Fruit fly (Drosophila melanogaster): ENCODE data around the gene Drsl6.
A peak's percentile ranks its signal among the peaks of the same experiment; 100 is the strongest.

The Drsl6 gene

DNA sequence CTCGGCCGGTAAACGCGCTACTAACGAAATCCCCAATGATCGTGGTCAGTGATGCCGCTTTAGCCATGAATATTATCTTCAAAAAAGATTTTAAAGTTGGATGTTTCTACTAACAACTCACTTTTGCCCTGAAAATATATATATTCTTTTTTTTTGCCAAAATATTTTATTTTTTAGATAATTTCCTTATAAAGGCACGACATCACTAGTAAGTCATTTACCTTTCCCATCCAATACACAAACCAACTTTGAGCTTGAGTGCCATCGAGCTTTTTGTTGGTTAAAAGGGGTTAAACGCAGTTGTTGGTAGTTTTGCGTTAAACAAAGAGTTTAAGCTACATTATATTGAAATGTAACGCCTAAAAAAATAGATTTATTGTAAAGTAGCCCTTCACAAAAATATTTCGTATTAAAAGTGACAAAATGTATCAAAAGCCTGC is 33.1 kb downstream of the Drsl6 start, which contains the start of gene CG14968 (continued):
- TF ChIP-seq pho (GFP tag; optimal IDR thresholded peaks at IDR 0.05) (peak; percentile 78), CG3838 (GFP tag; optimal IDR thresholded peaks at IDR 0.05) (peak; percentile 66), Drgx (GFP tag; IDR thresholded peaks at IDR 0.05) (peak; percentile 95), CG4820 (GFP tag; optimal IDR thresholded peaks at IDR 0.05) (peak; percentile 85), ham (GFP tag; IDR thresholded peaks at IDR 0.05) (peak; percentile 81), Nf-YC (tag; optimal IDR thresholded peaks at IDR 0.05) (peak; percentile 69), CG14050 (GFP tag; IDR thresholded peaks at IDR 0.05) (peak; percentile 97), psq (GFP tag; optimal IDR thresholded peaks at IDR 0.05) (peak; percentile 76), eve (GFP tag; optimal IDR thresholded peaks at IDR 0.05) (peak in 1 of 2 experiments; percentile 86), CG14014 (GFP tag; IDR thresholded peaks at IDR 0.05) (peak; percentile 97), CG14860 (GFP tag; IDR thresholded peaks at IDR 0.05; ENCODE audit: partially characterized antibody) (no peak), CG11247 (GFP tag; IDR thresholded peaks at IDR 0.05) (peak; percentile 97), tup (GFP tag; optimal IDR thresholded peaks at IDR 0.05) (peak; percentile 87), CG30020 (tag; optimal IDR thresholded peaks at IDR 0.05) (peak; percentile 49), CG31224 (GFP tag; IDR thresholded peaks at IDR 0.05) (peak; percentile 93), CG8924 (tag; optimal IDR thresholded peaks at IDR 0.05) (peak; percentile 95), CG17612 (GFP tag; IDR thresholded peaks at IDR 0.05) (peak; percentile 87), lov (optimal IDR thresholded peaks at IDR 0.05) (no peak), lov (GFP tag; IDR thresholded peaks at IDR 0.05) (peak; percentile 93), Trl (optimal IDR thresholded peaks at IDR 0.05) (no peak), Trl (GFP tag; optimal IDR thresholded peaks at IDR 0.05) (peak; percentile 65), CG18011 (GFP tag; optimal IDR thresholded peaks at IDR 0.05) (peak; percentile 83), Ets65A (GFP tag) (peak; percentile 92), nom (GFP tag; optimal IDR thresholded peaks at IDR 0.05) (peak; percentile 59), CG7556 (GFP tag; optimal IDR thresholded peaks at IDR 0.05) (peak; percentile 86), fd96Cb (tag; optimal IDR thresholded peaks at IDR 0.05) (peak; percentile 94), CG17359 (tag; optimal IDR thresholded peaks at IDR 0.05) (peak; percentile 98), CG18619 (GFP tag; optimal IDR thresholded peaks at IDR 0.05) (peak; percentile 91), Lim3 (GFP tag; IDR thresholded peaks at IDR 0.05) (peak; percentile 83), CG7357 (GFP tag; IDR thresholded peaks at IDR 0.05) (peak; percentile 86), tx (GFP tag; optimal IDR thresholded peaks at IDR 0.05) (peak; percentile 48), zfh2 (GFP tag; optimal IDR thresholded peaks at IDR 0.05) (peak; percentile 75), pan (optimal IDR thresholded peaks at IDR 0.05) (no peak), pan (GFP tag; optimal IDR thresholded peaks at IDR 0.05 in 1 of 2, IDR thresholded peaks at IDR 0.05 in 1 of 2) (peak in 1 of 2 experiments; percentile 98), CG32772 (GFP tag; IDR thresholded peaks at IDR 0.05) (peak; percentile 95), CG10959 (GFP tag; IDR thresholded peaks at IDR 0.05) (peak; percentile 78), toy (GFP tag; IDR thresholded peaks at IDR 0.05) (peak; percentile 90), zfh1 (GFP tag; IDR thresholded peaks at IDR 0.05) (peak; percentile 98), peb (GFP tag; IDR thresholded peaks at IDR 0.05) (peak; percentile 91), schlank (tag; optimal IDR thresholded peaks at IDR 0.05) (peak; percentile 70), ttk (GFP tag; IDR thresholded peaks at IDR 0.05) (peak; percentile 96), ro (GFP tag; IDR thresholded peaks at IDR 0.05) (peak; percentile 86), btn (GFP tag; optimal IDR thresholded peaks at IDR 0.05) (peak; percentile 38), NfI (GFP tag; optimal IDR thresholded peaks at IDR 0.05) (peak; percentile 94), CG5180 (GFP tag; optimal IDR thresholded peaks at IDR 0.05) (peak; percentile 80), CG2889 (GFP tag; IDR thresholded peaks at IDR 0.05) (peak; percentile 93), slp2 (GFP tag; optimal IDR thresholded peaks at IDR 0.05) (peak; percentile 70), CG13123 (GFP tag; optimal IDR thresholded peaks at IDR 0.05) (peak; percentile 85), ssp (GFP tag; IDR thresholded peaks at IDR 0.05) (peak; percentile 85), unpg (GFP tag; optimal IDR thresholded peaks at IDR 0.05) (peak; percentile 95), Dip3 (GFP tag; optimal IDR thresholded peaks at IDR 0.05) (peak; percentile 83), esg (GFP tag; conservative IDR thresholded peaks at IDR 0.05) (peak; percentile 95), vvl (GFP tag; IDR thresholded peaks at IDR 0.05) (peak; percentile 99)

All from whole organism, embryonic.